Fruit fly (Drosophila melanogaster) whole organism, pupa: ENCODE data around the gene Sps2.

Source experiments
- CG12605 ChIP-seq: fragments of 200-800 bp; sonication (Bioruptor generic); IDR thresholded peaks from 2 replicates; pipeline ENCODE4 v1.3.6; 2022; ENCODE audit warnings: missing biosample characterization, missing genetic modification characterization
- CG14655 ChIP-seq: fragments of 200-800 bp; sonication (Bioruptor generic); optimal IDR thresholded peaks from 3 replicates; lab custom pipeline; 2017; ENCODE audit warnings: mild to moderate bottlenecking, missing biosample characterization, missing genetic modification reagents, missing genetic modification characterization
- CG32121 ChIP-seq: fragments of 200-800 bp; sonication (Bioruptor generic); IDR thresholded peaks from 2 replicates; pipeline ENCODE4 v1.3.6; 2022; ENCODE audit warnings: missing biosample characterization, missing genetic modification characterization
- CG34367 ChIP-seq: fragments of 200-800 bp; sonication (Bioruptor generic); optimal IDR thresholded peaks from 2 replicates; lab custom pipeline; 2018; ENCODE audit warnings: missing biosample characterization, mild to moderate bottlenecking, missing genetic modification characterization
- CG4496 ChIP-seq: fragments of 200-800 bp; sonication (Bioruptor generic); IDR thresholded peaks from 3 replicates; pipeline ENCODE4 v1.3.6; 2022; ENCODE audit warnings: missing biosample characterization, missing genetic modification characterization
- Pif1B ChIP-seq: fragments of 200-800 bp; sonication (Bioruptor generic); optimal IDR thresholded peaks from 3 replicates; lab custom pipeline; 2016; ENCODE audit warnings: missing biosample characterization, missing genetic modification characterization
- fd96Ca ChIP-seq: fragments of 200-800 bp; sonication (Bioruptor generic); IDR thresholded peaks from 3 replicates; pipeline ENCODE4 v1.3.6; 2022; ENCODE audit warnings: missing biosample characterization, missing genetic modification characterization

DNA sequence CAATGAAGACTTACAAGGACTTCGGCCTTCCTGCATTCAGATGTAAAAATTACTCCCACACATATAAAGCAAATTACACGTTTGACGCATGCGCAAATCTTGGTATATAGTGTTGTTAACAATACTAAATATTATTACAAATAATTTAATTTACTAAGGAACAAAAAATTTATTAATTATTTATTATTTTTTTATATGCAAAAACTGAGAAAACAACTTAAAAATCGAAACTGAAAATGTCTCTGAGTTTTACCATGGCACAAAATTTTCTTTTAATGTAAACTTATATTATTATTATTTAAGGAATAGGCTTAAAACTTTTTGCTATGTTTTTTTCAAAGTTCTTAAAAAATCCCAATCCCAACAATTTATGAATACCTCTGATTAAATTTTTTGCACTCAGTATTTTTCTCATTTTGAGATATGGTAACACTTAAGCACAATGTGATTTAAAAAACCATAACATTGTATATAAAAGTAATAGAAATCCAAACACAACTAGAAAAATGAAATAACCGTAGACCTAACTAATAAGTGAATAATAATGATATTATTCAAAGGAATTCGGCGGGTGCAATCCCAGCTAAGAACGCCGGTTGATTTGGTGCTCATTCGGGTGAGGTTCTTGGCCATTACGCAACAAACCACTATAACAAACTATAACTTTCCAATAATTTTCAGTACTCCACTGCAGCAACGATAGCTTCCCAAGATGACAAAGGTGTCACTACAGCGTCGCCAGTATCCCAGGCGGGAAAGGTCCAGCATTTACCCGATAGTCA is 11.1 kb upstream of the Sps2 start, which contains the start of the genes Schip1 and Cox10:
- TF ChIP-seq CG12605 (GFP tag; lab: Robert Waterston, UW): no peak
- no peak for TF ChIP-seq CG34367 (tag; lab: Kevin White, UChicago)
- no peak for TF ChIP-seq CG14655
- no peak for TF ChIP-seq fd96Ca (GFP tag; lab: Robert Waterston, UW)
- TF ChIP-seq CG4496 (GFP tag; lab: Robert Waterston, UW): no peak
- no peak for TF ChIP-seq CG32121
- TF ChIP-seq Pif1B (GFP tag; lab: Kevin White, UChicago): no peak
